Worm (Caenorhabditis elegans) whole organism, L4 larva: ENCODE measurements around the gene urb-1.

ENCODE experiments used
- D1046.2 ChIP-seq: fragments of 200-800 bp; sonication (Bioruptor generic); IDR thresholded peaks from 2 replicates; pipeline ENCODE4 v1.3.6; 2022; ENCODE audit warnings: missing genetic modification characterization, missing compliant biosample characterization
- F10B5.3 ChIP-seq: sonication (generic microtip); optimal IDR thresholded peaks from 2 replicates; lab custom pipeline; 2016; ENCODE audit warnings: mild to moderate bottlenecking, missing genetic modification characterization, missing compliant biosample characterization
- Y105C5A.15 ChIP-seq: fragments of 200-800 bp; sonication (Bioruptor generic); IDR thresholded peaks from 2 replicates; pipeline ENCODE4 v1.3.6; 2022; ENCODE audit warnings: missing genetic modification characterization, missing compliant biosample characterization
- aha-1 ChIP-seq: fragments of 150-350 bp; peaks from one replicate; lab custom pipeline; 2014; ENCODE audit warnings: missing biosample characterization, missing genetic modification characterization
- ceh-44 ChIP-seq: fragments of 200-800 bp; sonication (Bioruptor generic); IDR thresholded peaks from 2 replicates; pipeline ENCODE4 v1.3.6; 2022; ENCODE audit warnings: missing genetic modification reagents, missing genetic modification characterization, missing compliant biosample characterization
- ceh-82 ChIP-seq: sonication (generic microtip); optimal IDR thresholded peaks from 2 replicates; lab custom pipeline; 2017; ENCODE audit warnings: missing biosample characterization, missing genetic modification characterization
- daf-12 ChIP-seq: fragments of 150-350 bp; optimal IDR thresholded peaks from 2 replicates; lab custom pipeline; 2014; ENCODE audit warnings: missing biosample characterization, missing genetic modification reagents, missing genetic modification characterization
- daf-16 ChIP-seq, 3 experiments: sonication (generic microtip); optimal IDR thresholded peaks; 2 replicates each; lab custom pipeline; 2016 to 2017; ENCODE audit warnings: missing genetic modification characterization in 3 of 3, missing genetic modification reagents in 3 of 3, mild to moderate bottlenecking in 2 of 3, missing compliant biosample characterization in 2 of 3, missing biosample characterization in 1 of 3, moderate library complexity in 1 of 3
- daf-19 ChIP-seq: fragments of 200-800 bp; sonication (Bioruptor generic); conservative IDR thresholded peaks from 2 replicates; pipeline ENCODE4 v1.3.6; 2022; ENCODE audit warnings: missing genetic modification characterization, missing compliant biosample characterization
- dpl-1 ChIP-seq: fragments of 150-350 bp; optimal IDR thresholded peaks from 2 replicates; lab custom pipeline; 2014; ENCODE audit warnings: missing biosample characterization, missing genetic modification reagents, missing genetic modification characterization
- dve-1 ChIP-seq: sonication (generic microtip); optimal IDR thresholded peaks from 2 replicates; lab custom pipeline; 2017; ENCODE audit warnings: antibody characterized with exemption, mild to moderate bottlenecking, missing genetic modification characterization, missing compliant biosample characterization; ENCODE audit not compliant: insufficient read depth
- egl-27 ChIP-seq: sonication (generic microtip); optimal IDR thresholded peaks from 3 replicates; lab custom pipeline; 2017; ENCODE audit warnings: missing biosample characterization, missing genetic modification reagents, missing genetic modification characterization
- gei-8 ChIP-seq: fragments of 200-800 bp; sonication (Bioruptor generic); optimal IDR thresholded peaks from 2 replicates; lab custom pipeline; 2018; ENCODE audit warnings: mild to moderate bottlenecking, missing genetic modification characterization, missing compliant biosample characterization
- hif-1 ChIP-seq, 2 experiments: sonication (generic microtip); optimal IDR thresholded peaks; 2 replicates each; lab custom pipeline; 2016 to 2017; ENCODE audit warnings: missing compliant biosample characterization in 2 of 2, missing genetic modification characterization in 2 of 2, missing genetic modification reagents in 2 of 2, missing genotype in 2 of 2, mild to moderate bottlenecking in 1 of 2
- jun-1 ChIP-seq: fragments of 150-350 bp; optimal IDR thresholded peaks from 2 replicates; lab custom pipeline; 2014; ENCODE audit warnings: missing biosample characterization, missing genetic modification reagents, missing genetic modification characterization
- lim-7 ChIP-seq: fragments of 200-800 bp; sonication (Bioruptor generic); IDR thresholded peaks from 2 replicates; pipeline ENCODE4 v1.3.6; 2022; ENCODE audit warnings: missing genetic modification characterization, missing compliant biosample characterization
- lin-1 ChIP-seq: fragments of 200-800 bp; sonication (Bioruptor generic); IDR thresholded peaks from 2 replicates; pipeline ENCODE4 v1.3.6; 2022; ENCODE audit warnings: missing genetic modification reagents, missing genetic modification characterization, missing compliant biosample characterization
- lin-13 ChIP-seq: fragments of 150-350 bp; optimal IDR thresholded peaks from 2 replicates; lab custom pipeline; 2014; ENCODE audit warnings: missing biosample characterization, missing genetic modification reagents, missing genetic modification characterization
- lin-29 ChIP-seq: fragments of 200-800 bp; sonication (Bioruptor generic); IDR thresholded peaks from 2 replicates; pipeline ENCODE4 v1.3.6; 2022; ENCODE audit warnings: missing genetic modification reagents, missing genetic modification characterization, missing compliant biosample characterization
- lin-39 ChIP-seq: fragments of 150-350 bp; optimal IDR thresholded peaks from 2 replicates; lab custom pipeline; 2014; ENCODE audit warnings: missing biosample characterization, missing genetic modification reagents, missing genetic modification characterization
- mdl-1 ChIP-seq, 2 experiments: fragments of 150-350 bp in 1 of 2; sonication (generic microtip) in 1 of 2; optimal IDR thresholded peaks; 2 replicates each; lab custom pipeline; 2014 to 2017; ENCODE audit warnings: missing biosample characterization in 2 of 2, missing genetic modification characterization in 2 of 2
- mxl-3 ChIP-seq: fragments of 200-800 bp; sonication (Bioruptor generic); optimal IDR thresholded peaks from 2 replicates; lab custom pipeline; 2018; ENCODE audit warnings: mild to moderate bottlenecking, missing genetic modification characterization, missing compliant biosample characterization
- nhr-10 ChIP-seq: fragments of 150-350 bp; optimal IDR thresholded peaks from 2 replicates; lab custom pipeline; 2014; ENCODE audit warnings: missing biosample characterization, missing genetic modification characterization
- nhr-102 ChIP-seq: sonication (generic microtip); optimal IDR thresholded peaks from 2 replicates; lab custom pipeline; 2016; ENCODE audit warnings: mild to moderate bottlenecking, missing genetic modification characterization, moderate library complexity, missing compliant biosample characterization
- nhr-28 ChIP-seq: fragments of 150-350 bp; optimal IDR thresholded peaks from 2 replicates; lab custom pipeline; 2014; ENCODE audit warnings: missing biosample characterization, missing genetic modification characterization
- nhr-48 ChIP-seq: sonication (generic microtip); optimal IDR thresholded peaks from 2 replicates; lab custom pipeline; 2016; ENCODE audit warnings: mild to moderate bottlenecking, missing genetic modification characterization, missing compliant biosample characterization
- nhr-6 ChIP-seq: fragments of 150-350 bp; optimal IDR thresholded peaks from 2 replicates; lab custom pipeline; 2014; ENCODE audit warnings: missing biosample characterization, missing genetic modification characterization
- pha-4 ChIP-seq, 2 experiments: fragments of 150-350 bp in 1 of 2; fragments of 200-800 bp in 1 of 2; sonication (Bioruptor generic) in 1 of 2; IDR thresholded peaks in 1 of 2; optimal IDR thresholded peaks in 1 of 2; 2 replicates each; pipeline versions ENCODE4 v1.3.6 to Lab custom; 2014 to 2022; ENCODE audit warnings: missing genetic modification characterization in 2 of 2, missing genetic modification reagents in 2 of 2, missing biosample characterization in 1 of 2, missing compliant biosample characterization in 1 of 2
- php-3 ChIP-seq: fragments of 200-800 bp; sonication (Bioruptor generic); IDR thresholded peaks from 2 replicates; pipeline ENCODE4 v1.3.6; 2022; ENCODE audit warnings: missing genetic modification reagents, missing genetic modification characterization, missing compliant biosample characterization
- pqm-1 ChIP-seq: sonication (generic microtip); optimal IDR thresholded peaks from 2 replicates; lab custom pipeline; 2017; ENCODE audit warnings: missing biosample characterization, missing genetic modification characterization
- sdz-12 ChIP-seq: fragments of 200-800 bp; sonication (Bioruptor generic); optimal IDR thresholded peaks from 2 replicates; lab custom pipeline; 2018; ENCODE audit warnings: mild to moderate bottlenecking, missing genetic modification characterization, missing compliant biosample characterization
- snpc-1.2 ChIP-seq: fragments of 200-800 bp; sonication (Bioruptor generic); IDR thresholded peaks from 2 replicates; pipeline ENCODE4 v1.3.6; 2022; ENCODE audit warnings: missing genetic modification reagents, missing genetic modification characterization, missing compliant biosample characterization
- spr-1 ChIP-seq: sonication (generic microtip); optimal IDR thresholded peaks from 2 replicates; lab custom pipeline; 2016; ENCODE audit warnings: mild to moderate bottlenecking, missing genetic modification characterization, missing compliant biosample characterization
- spr-3 ChIP-seq: fragments of 200-800 bp; sonication (Bioruptor generic); optimal IDR thresholded peaks from 2 replicates; lab custom pipeline; 2018; ENCODE audit warnings: mild to moderate bottlenecking, missing genetic modification characterization, missing compliant biosample characterization
- tra-1 ChIP-seq: fragments of 200-800 bp; sonication (Bioruptor generic); IDR thresholded peaks from 2 replicates; pipeline ENCODE4 v1.3.6; 2022; ENCODE audit warnings: missing genetic modification reagents, missing genetic modification characterization, missing compliant biosample characterization
- unc-39 ChIP-seq: sonication (generic microtip); optimal IDR thresholded peaks from 2 replicates; lab custom pipeline; 2017; ENCODE audit warnings: missing biosample characterization, missing genetic modification characterization
- zfp-3 ChIP-seq: fragments of 200-800 bp; sonication (Bioruptor generic); conservative IDR thresholded peaks from 2 replicates; pipeline ENCODE4 v1.3.6; 2022; ENCODE audit warnings: missing genetic modification reagents, missing genetic modification characterization, missing compliant biosample characterization
- zip-2 ChIP-seq: fragments of 150-350 bp; optimal IDR thresholded peaks from 2 replicates; lab custom pipeline; 2014; ENCODE audit warnings: missing biosample characterization, missing genetic modification characterization
- ztf-11 ChIP-seq: fragments of 150-350 bp; optimal IDR thresholded peaks from 2 replicates; lab custom pipeline; 2014; ENCODE audit warnings: missing biosample characterization, missing genetic modification characterization
- ztf-7 ChIP-seq: fragments of 150-350 bp; optimal IDR thresholded peaks from 2 replicates; lab custom pipeline; 2014; ENCODE audit warnings: missing biosample characterization, missing genetic modification characterization

Gene urb-1

DNA sequence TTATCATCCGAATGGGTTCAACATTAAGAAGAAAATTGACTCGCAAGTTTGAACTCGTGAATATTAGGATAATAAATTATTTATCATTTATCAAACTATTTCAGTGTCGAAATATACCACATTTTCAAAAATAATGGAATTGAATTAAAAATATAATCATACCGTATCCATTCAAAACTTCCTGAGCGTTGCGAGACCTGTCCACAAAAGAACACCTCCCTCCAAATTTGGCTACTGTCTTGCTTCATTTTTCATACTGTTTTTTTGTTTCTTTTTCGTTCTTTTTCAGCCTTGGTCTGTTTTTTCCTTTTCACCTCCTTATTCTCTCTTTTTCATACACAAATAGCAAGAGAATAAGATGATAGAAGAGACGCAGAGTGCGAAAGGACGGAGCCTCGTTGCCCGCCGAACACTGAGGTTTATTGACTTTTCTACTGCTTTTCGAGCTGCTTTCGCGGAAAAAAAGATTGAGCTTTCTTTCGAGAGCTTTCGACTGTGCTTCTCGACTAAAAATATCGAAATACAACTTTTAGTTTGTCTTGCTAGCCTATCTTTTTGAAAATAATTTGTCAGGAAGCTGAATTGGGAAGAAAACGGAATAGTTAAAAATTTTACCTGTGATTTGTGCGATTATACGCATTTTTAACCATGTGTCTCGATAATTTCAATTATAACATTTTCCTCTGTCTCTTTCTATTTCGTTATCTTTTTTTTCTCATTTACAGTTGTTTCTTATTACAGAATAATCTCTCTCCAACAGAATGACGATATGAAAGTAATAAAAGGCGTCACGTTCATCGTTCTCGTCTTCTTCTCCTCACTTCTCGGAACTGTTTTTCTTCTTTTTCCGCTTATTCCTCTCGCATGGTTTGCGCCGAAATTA is 26.4 kb upstream of the urb-1 start, which contains the start of gene acl-8 (continued):
- TF ChIP-seq lim-7, result no peak
- TF ChIP-seq dve-1 (tag; lab: Kevin White, UChicago), result peak; percentile 34

ce11 chrV:6448356-6448755 is 24.4 kb upstream of the urb-1 start, which contains the start of gene fbxa-196:
Gene fbxa-196 (plus strand): TSS chrV:6448656.
- TF ChIP-seq jun-1 (tag; lab: Kevin White, UChicago) (no peak), F10B5.3 (tag; lab: Kevin White, UChicago) (no peak)

- TF ChIP-seq lin-1 (no peak), aha-1 (tag; lab: Kevin White, UChicago) (peak; percentile 65), spr-3 (GFP tag; lab: Kevin White, UChicago) (no peak), hif-1 (tag; optimal IDR thresholded peaks at IDR 0.05; lab: Kevin White, UChicago) (no peak)
Observed at ce11 chrV:6442037-6442436, 18.1 kb upstream of the urb-1 start, which contains the start of gene T05H4.3. Gene T05H4.3 (plus strand): TSS chrV:6442337.

ce11 chrV:6441613-6442012 is 17.7 kb upstream of the urb-1 start, which contains the start of gene T05H4.15:
Gene T05H4.15 (minus strand): TSS chrV:6441713.
- no peak for TF ChIP-seq snpc-1.2 (GFP tag; lab: Robert Waterston, UW)
- TF ChIP-seq nhr-6 (tag; lab: Kevin White, UChicago), result no peak
- TF ChIP-seq daf-19 (GFP tag; lab: Robert Waterston, UW), result no peak
- TF ChIP-seq gei-8 (GFP tag; lab: Kevin White, UChicago), result no peak
- no peak for TF ChIP-seq unc-39
- no peak for TF ChIP-seq ztf-7 (tag; lab: Kevin White, UChicago)
- TF ChIP-seq zip-2 (tag; lab: Kevin White, UChicago), result no peak
- no peak for TF ChIP-seq ceh-44 (GFP tag; lab: Robert Waterston, UW)
- no peak for TF ChIP-seq dpl-1 (GFP tag; lab: Kevin White, UChicago)
- no peak for TF ChIP-seq zfp-3
- TF ChIP-seq spr-1 (tag; lab: Kevin White, UChicago), result no peak
- TF ChIP-seq ztf-11 (tag; lab: Kevin White, UChicago), result no peak
- no peak for TF ChIP-seq daf-12 (tag; lab: Kevin White, UChicago)
- no peak for TF ChIP-seq lin-29 (GFP tag; lab: Robert Waterston, UW)
- no peak for TF ChIP-seq nhr-48 (tag; lab: Kevin White, UChicago)
- TF ChIP-seq lin-39 (tag; lab: Kevin White, UChicago), result no peak
- no peak for TF ChIP-seq D1046.2 (GFP tag; lab: Robert Waterston, UW)
- TF ChIP-seq php-3 (GFP tag; lab: Robert Waterston, UW), result no peak

ce11 chrV:6438601-6439000 is 14.6 kb upstream of the urb-1 start, which contains the start of gene T05H4.4:
Gene T05H4.4 (plus strand): TSS chrV:6438901.
- TF ChIP-seq Y105C5A.15 (no peak), egl-27 (tag; lab: Kevin White, UChicago) (no peak), lim-7 (no peak)
- TF ChIP-seq, all 104 proteins: peak for 0

ce11 chrV:6436332-6436731 is 12.4 kb upstream of the urb-1 start, which contains the start of gene hpo-19:
Gene hpo-19 (plus strand): TSS chrV:6436645.
- peak; percentile 25 for TF ChIP-seq nhr-28 (tag; lab: Kevin White, UChicago)
- no peak for TF ChIP-seq tra-1 (GFP tag; lab: Robert Waterston, UW)
- TF ChIP-seq ceh-82, result no peak
- TF ChIP-seq dve-1 (tag; lab: Kevin White, UChicago), result peak; percentile 21
- TF ChIP-seq sdz-12 (GFP tag; lab: Kevin White, UChicago), result no peak
- TF ChIP-seq lin-13, result peak; percentile 16
- TF ChIP-seq snpc-1.2 (GFP tag; lab: Robert Waterston, UW), result no peak
- no peak for TF ChIP-seq nhr-10 (tag; lab: Kevin White, UChicago)
- no peak for TF ChIP-seq daf-16 (GFP tag; optimal IDR thresholded peaks at IDR 0.05; lab: Kevin White, UChicago)
- TF ChIP-seq daf-16 (tag; optimal IDR thresholded peaks at IDR 0.05; lab: Kevin White, UChicago), result peak; percentile 43
- peak; percentile 26; the same call in 1 of the 2 replicates for TF ChIP-seq pha-4 (GFP tag; IDR thresholded peaks at IDR 0.05; lab: Robert Waterston, UW)
- no peak for TF ChIP-seq pha-4 (tag; optimal IDR thresholded peaks at IDR 0.05; lab: Kevin White, UChicago)
- no peak for TF ChIP-seq mdl-1 (tag; optimal IDR thresholded peaks at IDR 0.05; lab: Kevin White, UChicago)
- no peak for TF ChIP-seq mxl-3
- no peak for TF ChIP-seq nhr-102 (tag; lab: Kevin White, UChicago)
- peak; percentile 31 for TF ChIP-seq pqm-1 (tag; lab: Kevin White, UChicago)
